Worm (Caenorhabditis elegans): ENCODE measurements around the gene Y51B9A.8.

Gene Y51B9A.8

DNA sequence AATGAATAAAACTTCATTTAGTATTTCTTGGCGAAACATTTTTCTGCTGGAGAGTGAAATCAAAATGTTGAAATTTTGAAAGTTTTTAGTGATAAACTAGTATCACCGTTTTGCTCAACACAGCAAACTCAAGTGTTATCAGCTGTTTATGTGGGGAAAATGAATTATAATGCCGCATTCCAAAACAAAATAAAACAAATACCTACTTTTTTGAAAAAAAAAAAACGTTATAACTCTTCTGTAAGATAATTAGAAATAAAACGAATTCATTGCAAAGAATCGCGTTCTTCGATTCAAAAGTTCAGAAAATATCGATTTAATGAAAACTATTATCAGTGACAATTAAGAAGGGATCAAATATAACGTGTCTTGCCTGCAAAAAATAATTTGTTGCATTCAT lies 1.2 kb upstream of the Y51B9A.8 start, which contains the start of gene Y51B9A.9:
TSS of gene Y51B9A.9 (minus strand) at position 101 of the 400 bp plus-strand sequence.
- no peak for TF ChIP-seq K02D7.2 (tag; optimal IDR thresholded peaks at IDR 0.05)
- no peak for TF ChIP-seq sox-2 (GFP tag; IDR thresholded peaks at IDR 0.05)
- TF ChIP-seq hlh-8 (tag; optimal IDR thresholded peaks at IDR 0.05): no peak
- TF ChIP-seq dve-1 (tag; optimal IDR thresholded peaks at IDR 0.05): no peak
- no peak for TF ChIP-seq sox-4 (tag; optimal IDR thresholded peaks at IDR 0.05)
- no peak for TF ChIP-seq ceh-48 (tag; optimal IDR thresholded peaks at IDR 0.05)
- TF ChIP-seq zip-5 (tag; optimal IDR thresholded peaks at IDR 0.05): no peak
- TF ChIP-seq pha-4 (tag; optimal IDR thresholded peaks at IDR 0.05): no peak
- no peak for TF ChIP-seq nfya-1 (tag; optimal IDR thresholded peaks at IDR 0.05)
- no peak for TF ChIP-seq hlh-6 (tag; optimal IDR thresholded peaks at IDR 0.05)

DNA sequence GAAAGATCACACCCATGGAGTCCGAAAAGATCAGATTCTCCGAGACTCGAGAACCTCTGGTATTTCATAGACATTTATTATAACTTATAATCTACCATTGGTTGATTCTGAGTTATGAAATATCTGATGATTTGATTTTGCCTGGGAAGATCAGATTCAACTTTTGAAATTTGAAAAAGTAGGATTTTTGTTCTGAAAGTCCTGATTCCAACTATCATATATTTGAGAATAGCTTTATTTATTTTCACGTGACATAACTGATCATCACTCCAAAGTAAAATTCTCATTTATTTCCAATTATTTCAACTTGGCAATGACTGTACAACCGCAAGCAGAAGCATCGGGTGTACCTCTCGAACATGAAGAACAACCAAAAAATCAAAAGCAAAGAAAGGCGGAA lies 1.1 kb downstream of the Y51B9A.8 start, which contains the start of gene Y51B9A.7:
TSS of gene Y51B9A.7 (plus strand) at position 301 of the 400 bp plus-strand sequence.
- TF ChIP-seq unc-55 (GFP tag; optimal IDR thresholded peaks at IDR 0.05): no peak

DNA sequence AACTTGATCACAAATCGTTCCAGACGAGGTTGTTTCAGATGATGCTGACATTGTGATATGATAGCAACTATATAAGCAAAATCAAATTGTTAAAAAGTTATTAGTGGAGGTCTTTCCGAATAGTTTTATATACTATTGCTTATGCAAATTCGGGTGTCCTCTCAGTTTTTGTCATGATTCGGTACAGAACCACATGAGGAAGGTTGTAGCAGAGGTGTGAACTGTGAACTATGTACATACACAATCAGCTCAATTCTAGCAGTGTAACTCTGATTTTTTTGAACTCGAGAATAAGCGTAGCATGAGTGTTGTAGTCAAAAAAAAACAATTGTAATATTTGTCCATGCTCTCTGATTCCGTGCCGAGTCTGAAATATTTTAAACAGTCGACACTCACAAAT lies 4.4 kb downstream of the Y51B9A.8 start, which contains the start of gene Y51B9A.6:
TSS of gene Y51B9A.6 (minus strand) at position 101 of the 400 bp plus-strand sequence.
- TF ChIP-seq unc-42 (tag; optimal IDR thresholded peaks at IDR 0.05) (no peak), rnt-1 (tag; optimal IDR thresholded peaks at IDR 0.05) (no peak), eyg-1 (tag; optimal IDR thresholded peaks at IDR 0.05) (no peak), ceh-22 (tag; optimal IDR thresholded peaks at IDR 0.05) (no peak), T23F11.4 (GFP tag; optimal IDR thresholded peaks at IDR 0.05) (no peak)

DNA sequence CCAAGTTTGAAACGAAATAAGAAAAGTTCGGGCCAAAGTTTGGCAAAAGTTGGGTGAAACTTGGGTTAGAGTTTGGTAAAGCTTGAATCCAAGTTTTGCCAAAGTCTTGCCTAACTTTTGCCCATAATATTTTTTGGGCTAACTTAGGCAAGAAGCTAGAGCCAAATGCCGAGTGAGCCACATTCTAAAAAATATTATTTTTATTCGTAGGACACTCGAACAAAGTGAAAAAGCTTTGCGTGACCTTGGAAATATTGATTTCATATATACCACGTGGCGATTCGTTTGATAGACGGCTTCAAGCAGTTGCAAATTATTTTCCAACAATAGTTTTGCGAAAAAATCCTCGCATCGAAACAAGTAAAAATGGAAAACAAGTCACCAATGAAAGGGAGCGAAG lies 5.2 kb downstream of the Y51B9A.8 start, which contains the start of gene Y51B9A.5:
TSS of gene Y51B9A.5 (plus strand) at position 301 of the 400 bp plus-strand sequence.
- TF ChIP-seq pha-4 (tag; optimal IDR thresholded peaks at IDR 0.05): no peak
- no peak for TF ChIP-seq ceh-19 (GFP tag; optimal IDR thresholded peaks at IDR 0.05)
- no peak for TF ChIP-seq pag-3 (tag; optimal IDR thresholded peaks at IDR 0.05; ENCODE audit: borderline replicate concordance)
- no peak for TF ChIP-seq ceh-34 (tag; optimal IDR thresholded peaks at IDR 0.05)
- no peak for TF ChIP-seq tbx-7 (tag; optimal IDR thresholded peaks at IDR 0.05)
- no peak for TF ChIP-seq mec-3 (tag; optimal IDR thresholded peaks at IDR 0.05; ENCODE audit: borderline replicate concordance)
- no peak for TF ChIP-seq nfya-1 (tag; optimal IDR thresholded peaks at IDR 0.05)
- TF ChIP-seq ref-2 (tag; optimal IDR thresholded peaks at IDR 0.05): no peak
- TF ChIP-seq fax-1 (tag; optimal IDR thresholded peaks at IDR 0.05): no peak
- TF ChIP-seq ahr-1 (tag; optimal IDR thresholded peaks at IDR 0.05): no peak
- no peak for TF ChIP-seq ceh-45 (GFP tag; IDR thresholded peaks at IDR 0.05)
- TF ChIP-seq sox-2 (GFP tag; IDR thresholded peaks at IDR 0.05): no peak
- TF ChIP-seq ceh-2 (tag; optimal IDR thresholded peaks at IDR 0.05): no peak
- no peak for TF ChIP-seq K09A11.1 (tag; optimal IDR thresholded peaks at IDR 0.05; ENCODE audit: insufficient read depth)
- no peak for TF ChIP-seq pqm-1 (tag; optimal IDR thresholded peaks at IDR 0.05)
- no peak for TF ChIP-seq nhr-11 (tag; optimal IDR thresholded peaks at IDR 0.05)

DNA sequence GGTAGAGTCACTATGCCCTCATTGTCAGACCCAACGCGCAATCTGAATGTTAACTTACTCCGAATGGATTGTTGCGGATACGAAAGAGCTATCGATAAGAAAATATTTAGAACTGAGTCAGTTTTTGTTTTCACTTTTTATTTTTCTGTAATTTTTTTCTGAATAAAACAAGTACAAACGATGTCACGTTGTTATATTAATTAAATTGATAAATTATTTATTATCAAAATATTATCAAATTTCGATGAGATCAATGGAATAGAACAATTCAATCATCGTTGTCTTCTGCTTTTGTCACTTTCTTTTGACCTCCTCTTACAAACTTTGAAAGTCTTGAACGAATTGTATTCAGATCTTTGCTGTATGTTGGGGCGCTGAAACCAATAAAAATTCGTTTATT lies 8.4 kb downstream of the Y51B9A.8 start, which contains the start of gene mpz-6:
TSS of gene mpz-6 (minus strand) at position 101 of the 400 bp plus-strand sequence.
- no peak for TF ChIP-seq dve-1 (tag; optimal IDR thresholded peaks at IDR 0.05)
- no peak for TF ChIP-seq pat-9 (tag; optimal IDR thresholded peaks at IDR 0.05)
- TF ChIP-seq ahr-1 (tag; optimal IDR thresholded peaks at IDR 0.05): no peak
- no peak for TF ChIP-seq ztf-16 (tag; optimal IDR thresholded peaks at IDR 0.05)
- no peak for TF ChIP-seq nhr-11 (tag; optimal IDR thresholded peaks at IDR 0.05)
- no peak for TF ChIP-seq hlh-8 (tag; optimal IDR thresholded peaks at IDR 0.05)
- TF ChIP-seq ceh-24 (tag; optimal IDR thresholded peaks at IDR 0.05): no peak
- no peak for TF ChIP-seq ttx-3 (tag; optimal IDR thresholded peaks at IDR 0.05)
- TF ChIP-seq npax-4 (tag; optimal IDR thresholded peaks at IDR 0.05): no peak
- TF ChIP-seq K02D7.2 (tag; optimal IDR thresholded peaks at IDR 0.05): no peak
- TF ChIP-seq ceh-30 (tag; optimal IDR thresholded peaks at IDR 0.05): no peak
- no peak for TF ChIP-seq pha-2 (tag; optimal IDR thresholded peaks at IDR 0.05)
- TF ChIP-seq pax-1 (tag; optimal IDR thresholded peaks at IDR 0.05): no peak
- TF ChIP-seq ceh-18 (tag; optimal IDR thresholded peaks at IDR 0.05): no peak
- no peak for TF ChIP-seq eyg-1 (tag; optimal IDR thresholded peaks at IDR 0.05)
- no peak for TF ChIP-seq unc-86 (tag; optimal IDR thresholded peaks at IDR 0.05)
- TF ChIP-seq ceh-31 (tag; optimal IDR thresholded peaks at IDR 0.05): no peak
- no peak for TF ChIP-seq ceh-14 (tag; optimal IDR thresholded peaks at IDR 0.05)

Measured in whole organism, late embryonic.